Worm (Caenorhabditis elegans) whole organism, mixed stage, embryonic: ENCODE measurements around the gene Y49F6B.8.

Experiments
- blmp-1 ChIP-seq: fragments of 150-350 bp; optimal IDR thresholded peaks from 2 replicates; lab custom pipeline; 2014; ENCODE audit warnings: missing biosample characterization, missing genetic modification characterization
- ceh-83 ChIP-seq: fragments of 200-800 bp; sonication (Bioruptor generic); optimal IDR thresholded peaks from 2 replicates; lab custom pipeline; 2018; ENCODE audit warnings: mild to moderate bottlenecking, missing genetic modification characterization, missing compliant biosample characterization
- ces-1 ChIP-seq: fragments of 150-350 bp; optimal IDR thresholded peaks from 2 replicates; lab custom pipeline; 2014; ENCODE audit warnings: missing biosample characterization, missing genetic modification reagents, missing genetic modification characterization
- elt-3 ChIP-seq: fragments of 150-350 bp; optimal IDR thresholded peaks from 2 replicates; lab custom pipeline; 2014; ENCODE audit warnings: missing biosample characterization, missing genetic modification characterization
- ham-2 ChIP-seq: fragments of 200-800 bp; sonication (Bioruptor generic); optimal IDR thresholded peaks from 2 replicates; lab custom pipeline; 2018; ENCODE audit warnings: mild to moderate bottlenecking, missing genetic modification characterization, missing compliant biosample characterization
- lin-32 ChIP-seq: fragments of 200-800 bp; sonication (Bioruptor generic); optimal IDR thresholded peaks from 2 replicates; lab custom pipeline; 2018; ENCODE audit warnings: mild to moderate bottlenecking, missing genetic modification characterization, missing compliant biosample characterization
- nhr-237 ChIP-seq: fragments of 150-350 bp; optimal IDR thresholded peaks from 2 replicates; lab custom pipeline; 2014; ENCODE audit warnings: missing biosample characterization, missing genetic modification characterization
- nhr-28 ChIP-seq: fragments of 150-350 bp; optimal IDR thresholded peaks from 2 replicates; lab custom pipeline; 2014; ENCODE audit warnings: missing biosample characterization, missing genetic modification characterization
- nhr-76 ChIP-seq: sonication (generic microtip); optimal IDR thresholded peaks from 2 replicates; lab custom pipeline; 2017; ENCODE audit warnings: missing biosample characterization, missing genetic modification characterization
- pha-4 ChIP-seq: fragments of 150-350 bp; optimal IDR thresholded peaks from 2 replicates; lab custom pipeline; 2018; ENCODE audit warnings: missing biosample characterization, missing genetic modification reagents, missing genetic modification characterization
- unc-39 ChIP-seq: fragments of 150-350 bp; optimal IDR thresholded peaks from 2 replicates; lab custom pipeline; 2014; ENCODE audit warnings: missing biosample characterization, missing genetic modification characterization
- unc-62 ChIP-seq: fragments of 150-350 bp; optimal IDR thresholded peaks from 2 replicates; lab custom pipeline; 2014; ENCODE audit warnings: missing biosample characterization, missing genetic modification reagents, missing genetic modification characterization
- ztf-11 ChIP-seq: fragments of 150-350 bp; optimal IDR thresholded peaks from 2 replicates; lab custom pipeline; 2014; ENCODE audit warnings: missing biosample characterization, missing genetic modification characterization

DNA sequence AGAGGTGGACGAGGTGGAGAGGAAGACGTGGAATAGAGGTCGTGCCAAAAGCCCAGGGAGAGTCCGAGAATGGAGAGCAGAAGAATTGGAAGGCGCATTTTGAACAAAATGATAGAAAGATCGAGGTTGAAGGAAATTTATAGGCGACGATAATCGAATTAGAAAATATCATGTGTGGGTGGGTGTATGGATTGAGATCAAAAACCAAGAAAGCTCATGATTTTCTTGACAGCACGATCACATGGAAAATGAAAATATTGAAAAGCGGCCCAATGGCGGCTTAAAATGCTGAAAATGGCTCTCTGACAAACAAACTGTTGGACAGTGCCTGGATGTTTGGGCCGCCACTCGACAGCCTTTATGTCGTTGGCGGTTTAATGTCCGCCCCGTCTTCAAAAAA lies 18.4 kb downstream of the Y49F6B.8 start, which contains the start of gene C16C8.9:
- TF ChIP-seq lin-32 (GFP tag; lab: Kevin White, UChicago) (no peak), elt-3 (no peak), ceh-83 (GFP tag; lab: Kevin White, UChicago) (no peak), ztf-11 (tag; lab: Kevin White, UChicago) (no peak), nhr-237 (tag; lab: Kevin White, UChicago) (no peak), unc-39 (no peak), unc-62 (GFP tag; lab: Kevin White, UChicago) (no peak), ham-2 (GFP tag; lab: Kevin White, UChicago) (no peak), nhr-76 (tag; lab: Kevin White, UChicago) (no peak), nhr-28 (tag; lab: Kevin White, UChicago) (no peak), ces-1 (GFP tag; lab: Kevin White, UChicago) (no peak), pha-4 (tag; lab: Kevin White, UChicago) (no peak), blmp-1 (no peak)
